Worm (Caenorhabditis elegans): ENCODE measurements around the gene str-161.

DNA sequence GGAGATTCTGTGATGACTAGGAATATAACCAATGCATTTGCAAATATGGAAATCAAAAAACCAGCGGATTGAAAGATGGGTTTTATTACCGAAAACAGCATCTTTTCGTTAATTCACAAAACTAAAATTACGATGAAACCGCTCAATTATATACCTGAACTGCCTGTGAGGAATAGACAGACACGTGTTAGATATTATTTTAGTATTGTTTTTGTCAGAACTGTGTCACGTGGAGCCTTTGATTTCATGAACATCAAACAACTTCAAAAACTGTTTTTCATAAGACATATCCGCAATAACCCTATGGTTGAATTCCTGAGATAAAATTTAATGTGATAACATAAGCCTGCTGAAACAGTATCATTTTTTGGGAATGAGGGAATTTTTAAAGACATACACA lies at the start of gene str-161:
- TF ChIP-seq klf-2 (GFP tag; conservative IDR thresholded peaks at IDR 0.05): no peak
- TF ChIP-seq ztf-23 (GFP tag; IDR thresholded peaks at IDR 0.05): no peak
- TF ChIP-seq flt-1 (GFP tag; IDR thresholded peaks at IDR 0.05): no peak
